Fruit fly (Drosophila melanogaster): ENCODE measurements around the gene Tie.

dm6 chr3L:4482509-4482908 is 49.4 kb downstream of the Tie start, which contains the start of gene CG11350:
- TF ChIP-seq Myc (optimal IDR thresholded peaks at IDR 0.05) (no peak), Sin3A (optimal IDR thresholded peaks at IDR 0.05) (no peak), ttk (optimal IDR thresholded peaks at IDR 0.05) (no peak)
